Worm (Caenorhabditis elegans) whole organism, L4 larva: ENCODE results near the gene cts-1.
A peak's percentile ranks its signal among the peaks of the same experiment; 100 is the strongest.

Source experiments
- F10B5.3 ChIP-seq: sonication (generic microtip); optimal IDR thresholded peaks from 2 replicates; lab custom pipeline; 2016; ENCODE audit warnings: mild to moderate bottlenecking, missing genetic modification characterization, missing compliant biosample characterization
- F26F4.8 ChIP-seq: fragments of 200-800 bp; sonication (Bioruptor generic); conservative IDR thresholded peaks from 2 replicates; pipeline ENCODE4 v1.3.6; 2022; ENCODE audit warnings: missing genetic modification characterization, missing compliant biosample characterization
- F37D6.2 ChIP-seq: sonication (generic microtip); optimal IDR thresholded peaks from 2 replicates; lab custom pipeline; 2016; ENCODE audit warnings: mild to moderate bottlenecking, missing genetic modification characterization, missing compliant biosample characterization
- F49E8.2 ChIP-seq: sonication (generic microtip); optimal IDR thresholded peaks from 2 replicates; lab custom pipeline; 2016; ENCODE audit warnings: missing compliant biosample characterization, mild to moderate bottlenecking, missing genetic modification characterization, borderline replicate concordance
- T20F7.1 ChIP-seq: fragments of 200-800 bp; sonication (Bioruptor generic); optimal IDR thresholded peaks from 2 replicates; lab custom pipeline; 2018; ENCODE audit warnings: mild to moderate bottlenecking, missing genetic modification characterization, missing compliant biosample characterization
- Y48G9A.11 ChIP-seq: fragments of 200-800 bp; sonication (Bioruptor generic); IDR thresholded peaks from 2 replicates; pipeline ENCODE4 v1.3.6; 2022; ENCODE audit warnings: missing genetic modification reagents, missing genetic modification characterization, missing compliant biosample characterization
- ZK337.2 ChIP-seq: fragments of 200-800 bp; sonication (Bioruptor generic); IDR thresholded peaks from 2 replicates; pipeline ENCODE4 v1.3.6; 2022; ENCODE audit warnings: missing genetic modification reagents, missing genetic modification characterization, missing compliant biosample characterization
- aha-1 ChIP-seq: fragments of 150-350 bp; peaks from one replicate; lab custom pipeline; 2014; ENCODE audit warnings: missing biosample characterization, missing genetic modification characterization
- arid-1 ChIP-seq: fragments of 200-800 bp; sonication (Bioruptor generic); conservative IDR thresholded peaks from 2 replicates; pipeline ENCODE4 v1.3.6; 2022; ENCODE audit warnings: missing genetic modification reagents, missing genetic modification characterization, missing compliant biosample characterization
- daf-12 ChIP-seq: fragments of 150-350 bp; optimal IDR thresholded peaks from 2 replicates; lab custom pipeline; 2014; ENCODE audit warnings: missing biosample characterization, missing genetic modification reagents, missing genetic modification characterization
- daf-16 ChIP-seq, 3 experiments: sonication (generic microtip); optimal IDR thresholded peaks; 2 replicates each; lab custom pipeline; 2016 to 2017; ENCODE audit warnings: missing genetic modification characterization in 3 of 3, missing genetic modification reagents in 3 of 3, mild to moderate bottlenecking in 2 of 3, missing compliant biosample characterization in 2 of 3, missing biosample characterization in 1 of 3, moderate library complexity in 1 of 3
- daf-19 ChIP-seq: fragments of 200-800 bp; sonication (Bioruptor generic); conservative IDR thresholded peaks from 2 replicates; pipeline ENCODE4 v1.3.6; 2022; ENCODE audit warnings: missing genetic modification characterization, missing compliant biosample characterization
- dmd-6 ChIP-seq: fragments of 200-800 bp; sonication (Bioruptor generic); IDR thresholded peaks from 2 replicates; pipeline ENCODE4 v1.3.6; 2022; ENCODE audit warnings: missing genetic modification reagents, missing genetic modification characterization, missing compliant biosample characterization
- dmd-8 ChIP-seq: fragments of 200-800 bp; sonication (Bioruptor generic); IDR thresholded peaks from 2 replicates; pipeline ENCODE4 v1.3.6; 2022; ENCODE audit warnings: missing genetic modification characterization, missing compliant biosample characterization
- duxl-1 ChIP-seq: sonication (generic microtip); optimal IDR thresholded peaks from 2 replicates; lab custom pipeline; 2016; ENCODE audit warnings: mild to moderate bottlenecking, missing genetic modification characterization, moderate library complexity, missing compliant biosample characterization; ENCODE audit not compliant: poor library complexity
- fkh-10 ChIP-seq: fragments of 150-350 bp; optimal IDR thresholded peaks from 2 replicates; lab custom pipeline; 2014; ENCODE audit warnings: missing biosample characterization, missing genetic modification reagents, missing genetic modification characterization
- fos-1 ChIP-seq: fragments of 150-350 bp; optimal IDR thresholded peaks from 2 replicates; lab custom pipeline; 2014; ENCODE audit warnings: missing biosample characterization, missing genetic modification characterization
- hlh-11 ChIP-seq: fragments of 200-800 bp; sonication (Bioruptor generic); optimal IDR thresholded peaks from 2 replicates; lab custom pipeline; 2018; ENCODE audit warnings: mild to moderate bottlenecking, missing genetic modification characterization, missing compliant biosample characterization
- hmg-1.1 ChIP-seq: fragments of 200-800 bp; sonication (Bioruptor generic); IDR thresholded peaks from 2 replicates; pipeline ENCODE4 v1.3.6; 2022; ENCODE audit warnings: missing genetic modification reagents, missing genetic modification characterization, missing compliant biosample characterization
- jun-1 ChIP-seq: fragments of 150-350 bp; optimal IDR thresholded peaks from 2 replicates; lab custom pipeline; 2014; ENCODE audit warnings: missing biosample characterization, missing genetic modification reagents, missing genetic modification characterization
- lin-13 ChIP-seq: fragments of 150-350 bp; optimal IDR thresholded peaks from 2 replicates; lab custom pipeline; 2014; ENCODE audit warnings: missing biosample characterization, missing genetic modification reagents, missing genetic modification characterization
- lir-3 ChIP-seq: sonication (generic microtip); optimal IDR thresholded peaks from 2 replicates; lab custom pipeline; 2016; ENCODE audit warnings: mild to moderate bottlenecking, missing genetic modification characterization, missing compliant biosample characterization
- lsy-2 ChIP-seq, 2 experiments: fragments of 150-350 bp in 1 of 2; sonication (generic microtip) in 1 of 2; optimal IDR thresholded peaks; 2 replicates each; lab custom pipeline; 2014 to 2017; ENCODE audit warnings: missing biosample characterization in 2 of 2, missing genetic modification characterization in 2 of 2
- madf-5 ChIP-seq, 2 experiments: fragments of 200-800 bp; sonication (Bioruptor generic); IDR thresholded peaks; 2 replicates each; pipeline ENCODE4 v1.3.6; 2022; ENCODE audit warnings: missing compliant biosample characterization in 2 of 2, missing genetic modification characterization in 2 of 2
- mep-1 ChIP-seq: fragments of 150-350 bp; sonication (generic microtip); optimal IDR thresholded peaks from 3 replicates; lab custom pipeline; 2014; ENCODE audit warnings: missing biosample characterization, missing genetic modification characterization
- nhr-111 ChIP-seq: fragments of 200-800 bp; sonication (Bioruptor generic); optimal IDR thresholded peaks from 2 replicates; lab custom pipeline; 2018; ENCODE audit warnings: mild to moderate bottlenecking, missing genetic modification characterization, missing compliant biosample characterization
- nhr-28 ChIP-seq: fragments of 150-350 bp; optimal IDR thresholded peaks from 2 replicates; lab custom pipeline; 2014; ENCODE audit warnings: missing biosample characterization, missing genetic modification characterization
- saeg-2 ChIP-seq: fragments of 200-800 bp; sonication (Bioruptor generic); IDR thresholded peaks from 2 replicates; pipeline ENCODE4 v1.3.6; 2022; ENCODE audit warnings: missing genetic modification reagents, missing genetic modification characterization, missing compliant biosample characterization
- sdz-12 ChIP-seq: fragments of 200-800 bp; sonication (Bioruptor generic); optimal IDR thresholded peaks from 2 replicates; lab custom pipeline; 2018; ENCODE audit warnings: mild to moderate bottlenecking, missing genetic modification characterization, missing compliant biosample characterization
- spr-3 ChIP-seq: fragments of 200-800 bp; sonication (Bioruptor generic); optimal IDR thresholded peaks from 2 replicates; lab custom pipeline; 2018; ENCODE audit warnings: mild to moderate bottlenecking, missing genetic modification characterization, missing compliant biosample characterization
- unc-39 ChIP-seq: sonication (generic microtip); optimal IDR thresholded peaks from 2 replicates; lab custom pipeline; 2017; ENCODE audit warnings: missing biosample characterization, missing genetic modification characterization
- unc-62 ChIP-seq, 3 experiments: fragments of 150-350 bp in 1 of 3; sonication (generic microtip); optimal IDR thresholded peaks in 2 of 3; peaks in 1 of 3; 1 replicate in 1 of 3; 2 replicates in 2 of 3; lab custom pipeline; 2014 to 2017; ENCODE audit warnings: missing biosample characterization in 3 of 3, missing genetic modification characterization in 3 of 3, missing genetic modification reagents in 3 of 3, missing genotype in 1 of 3
- ztf-7 ChIP-seq: fragments of 150-350 bp; optimal IDR thresholded peaks from 2 replicates; lab custom pipeline; 2014; ENCODE audit warnings: missing biosample characterization, missing genetic modification characterization

The cts-1 gene

ce11 chrIII:10196796-10197195 lies 19.6 kb downstream of the cts-1 start (continued):
- TF ChIP-seq daf-16 (GFP tag; optimal IDR thresholded peaks at IDR 0.05; lab: Kevin White, UChicago) (peak in 1 of 2 experiments; percentile 30), daf-16 (tag; optimal IDR thresholded peaks at IDR 0.05; lab: Kevin White, UChicago) (peak; percentile 100), unc-62 (GFP tag; optimal IDR thresholded peaks at IDR 0.05 in 1 of 2; lab: Kevin White, UChicago) (no peak), unc-62 (tag; optimal IDR thresholded peaks at IDR 0.05; lab: Kevin White, UChicago) (no peak), mep-1 (tag; lab: Kevin White, UChicago) (no peak), dmd-8 (no peak)

DNA sequence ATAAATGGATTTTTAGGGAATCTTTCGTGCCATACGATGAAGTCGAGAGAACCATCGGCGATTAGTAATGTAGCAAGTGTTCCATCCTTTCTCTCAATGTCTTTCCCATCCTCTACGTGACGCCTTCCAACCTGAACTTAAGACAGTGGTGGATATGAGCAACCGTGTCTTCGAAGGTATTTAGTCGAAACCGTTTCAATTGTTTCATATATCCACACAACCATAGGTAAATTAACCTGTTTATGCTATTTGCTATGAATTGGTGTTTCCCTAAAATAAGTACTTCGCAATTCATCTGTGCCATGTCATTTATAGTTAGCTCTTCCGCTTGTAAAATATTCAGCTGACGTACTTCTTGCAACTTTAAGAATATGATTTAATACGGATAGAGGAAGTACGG lies 20.5 kb downstream of the cts-1 start:
- no peak for TF ChIP-seq spr-3 (GFP tag; lab: Kevin White, UChicago)
- peak in 1 of 2 experiments; percentile 77 for TF ChIP-seq unc-62 (GFP tag; optimal IDR thresholded peaks at IDR 0.05 in 1 of 2; lab: Kevin White, UChicago)
- TF ChIP-seq unc-62 (tag; optimal IDR thresholded peaks at IDR 0.05; lab: Kevin White, UChicago), result no peak
- TF ChIP-seq aha-1, result peak; percentile 54
- TF ChIP-seq, all 104 proteins: peak for 2

DNA sequence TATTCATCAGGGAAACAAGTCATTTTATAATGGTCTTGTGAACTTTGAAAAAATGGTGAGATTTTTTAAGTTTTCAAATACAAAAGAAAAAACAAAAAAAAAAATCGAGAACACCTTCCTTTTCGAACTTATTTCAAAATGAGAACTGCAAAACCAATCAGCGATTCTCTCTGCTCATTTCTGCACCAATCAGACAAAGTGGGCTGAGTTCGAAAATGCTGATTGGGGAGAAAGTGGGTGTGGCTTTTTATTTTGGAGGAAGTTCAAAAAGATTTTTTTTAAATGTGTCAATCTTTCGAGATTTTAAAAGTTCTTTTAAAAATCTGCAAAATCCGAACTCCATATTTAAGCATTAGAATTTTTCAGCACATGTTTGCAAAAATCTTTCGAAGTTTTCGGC lies 21.9 kb downstream of the cts-1 start:
- TF ChIP-seq madf-5 (GFP tag; IDR thresholded peaks at IDR 0.05; lab: Robert Waterston, UW) (no peak), ZK337.2 (GFP tag; lab: Robert Waterston, UW) (no peak), F26F4.8 (GFP tag; lab: Robert Waterston, UW) (no peak), F49E8.2 (no peak)

DNA sequence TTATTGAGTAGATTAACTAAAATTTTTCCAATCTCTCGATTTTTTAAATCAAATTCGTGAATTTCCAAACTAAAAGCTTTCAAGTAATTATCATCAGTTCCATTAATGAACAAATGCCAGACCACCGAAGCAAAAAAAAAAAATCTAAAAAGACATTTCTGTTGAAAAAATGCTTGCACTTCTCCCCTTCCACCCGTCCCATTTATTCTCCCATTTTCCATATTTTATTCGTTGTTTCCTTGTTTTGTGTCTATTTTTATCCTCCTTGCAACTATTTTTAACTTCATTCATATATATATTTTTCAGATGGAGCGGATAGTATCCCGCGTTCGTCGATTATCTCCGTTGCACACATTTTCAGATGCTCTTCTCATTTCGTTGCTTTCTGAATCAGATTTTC lies 27.5 kb downstream of the cts-1 start, which contains the start of gene epac-1:
epac-1 (plus strand) TSS at position 301 of the 400 bp plus-strand sequence.
- TF ChIP-seq hlh-11 (tag; lab: Kevin White, UChicago), result no peak
- TF ChIP-seq lir-3 (tag; lab: Kevin White, UChicago), result no peak
- TF ChIP-seq lin-13 (GFP tag; lab: Kevin White, UChicago), result no peak
- no peak for TF ChIP-seq fos-1
- TF ChIP-seq ztf-7 (tag; lab: Kevin White, UChicago), result no peak
- TF ChIP-seq T20F7.1 (GFP tag; lab: Kevin White, UChicago), result no peak
- no peak for TF ChIP-seq arid-1
- TF ChIP-seq lsy-2 (tag; optimal IDR thresholded peaks at IDR 0.05; lab: Kevin White, UChicago), result no peak
- TF ChIP-seq unc-39, result no peak
- TF ChIP-seq hmg-1.1 (GFP tag; lab: Robert Waterston, UW), result no peak
- TF ChIP-seq daf-12 (tag; lab: Kevin White, UChicago), result no peak
- no peak for TF ChIP-seq nhr-111 (GFP tag; lab: Kevin White, UChicago)
- no peak for TF ChIP-seq duxl-1 (tag; lab: Kevin White, UChicago)
- TF ChIP-seq Y48G9A.11 (GFP tag; lab: Robert Waterston, UW), result no peak
- TF ChIP-seq sdz-12 (GFP tag; lab: Kevin White, UChicago), result no peak
- no peak for TF ChIP-seq dmd-6 (GFP tag; lab: Robert Waterston, UW)
- no peak for TF ChIP-seq F10B5.3 (tag; lab: Kevin White, UChicago)

DNA sequence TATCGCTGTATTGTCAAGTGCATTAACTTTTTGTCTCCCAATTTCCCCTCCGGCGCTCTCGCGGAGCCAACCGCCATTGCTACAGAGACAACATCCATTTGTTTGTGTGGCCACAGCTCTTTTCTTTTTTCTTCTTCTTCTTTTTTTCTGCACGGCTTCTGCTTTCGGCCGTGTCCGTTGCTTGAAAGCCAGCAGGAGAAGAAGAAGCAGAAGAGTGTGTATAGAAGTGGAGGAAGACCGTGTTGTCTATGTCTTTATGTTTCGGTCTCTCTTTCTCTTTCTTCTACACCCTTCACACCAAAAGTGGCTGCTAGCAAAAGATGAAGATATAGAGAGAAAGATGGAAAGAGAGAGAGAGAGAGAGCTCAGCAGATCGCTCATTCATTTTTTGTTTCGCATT lies 28.6 kb downstream of the cts-1 start:
- peak in 1 of 2 experiments; percentile 8 for TF ChIP-seq lsy-2 (tag; optimal IDR thresholded peaks at IDR 0.05; lab: Kevin White, UChicago)
- no peak for TF ChIP-seq daf-19
- peak; percentile 66 for TF ChIP-seq hmg-1.1 (GFP tag; lab: Robert Waterston, UW)
- TF ChIP-seq fkh-10 (GFP tag; lab: Kevin White, UChicago), result peak; percentile 75
- peak; percentile 43 for TF ChIP-seq aha-1
- no peak for TF ChIP-seq nhr-28 (tag; lab: Kevin White, UChicago)
- TF ChIP-seq saeg-2, result no peak

- TF ChIP-seq F37D6.2 (tag; lab: Kevin White, UChicago) (no peak), unc-62 (GFP tag; optimal IDR thresholded peaks at IDR 0.05 in 1 of 2; lab: Kevin White, UChicago) (peak in 1 of 2 experiments; percentile 49), unc-62 (tag; optimal IDR thresholded peaks at IDR 0.05; lab: Kevin White, UChicago) (no peak), jun-1 (no peak)
These were observed 30.3 kb downstream of the cts-1 start, which contains the start of gene unc-47 for ce11 chrIII:10186160-10186559. Gene unc-47, minus strand, starts transcription at chrIII:10186260.
